Worm (Caenorhabditis elegans) whole organism, L1 larva: Measurements from ENCODE around the gene acbp-7.

Source experiments
- C16A3.4 ChIP-seq: fragments of 150-350 bp; optimal IDR thresholded peaks from 2 replicates; lab custom pipeline; 2014; ENCODE audit warnings: missing biosample characterization, missing genetic modification characterization
- C34B4.2 ChIP-seq: sonication (generic microtip); optimal IDR thresholded peaks from 2 replicates; lab custom pipeline; 2017; ENCODE audit warnings: mild to moderate bottlenecking, missing genetic modification characterization, missing compliant biosample characterization
- F16B12.6 ChIP-seq: fragments of 150-350 bp; optimal IDR thresholded peaks from 2 replicates; lab custom pipeline; 2014; ENCODE audit warnings: missing biosample characterization, missing genetic modification characterization
- Y116A8C.19 ChIP-seq: sonication (generic microtip); optimal IDR thresholded peaks from 2 replicates; lab custom pipeline; 2016; ENCODE audit warnings: missing compliant biosample characterization, missing genetic modification characterization, borderline replicate concordance
- aly-2 ChIP-seq: fragments of 150-350 bp; optimal IDR thresholded peaks from 2 replicates; lab custom pipeline; 2014; ENCODE audit warnings: missing biosample characterization, missing genetic modification characterization
- ama-1 ChIP-seq: fragments of 150-350 bp; optimal IDR thresholded peaks from 2 replicates; lab custom pipeline; 2014
- ceh-63 ChIP-seq: fragments of 200-800 bp; sonication (Bioruptor generic); optimal IDR thresholded peaks from 2 replicates; lab custom pipeline; 2018; ENCODE audit warnings: mild to moderate bottlenecking, missing genetic modification characterization, missing compliant biosample characterization
- ceh-90 ChIP-seq: sonication (generic microtip); optimal IDR thresholded peaks from 2 replicates; lab custom pipeline; 2016; ENCODE audit warnings: missing genetic modification characterization, missing compliant biosample characterization
- dpl-1 ChIP-seq, 3 experiments: fragments of 150-350 bp in 2 of 3; sonication (generic microtip) in 1 of 3; optimal IDR thresholded peaks; 2 replicates each; lab custom pipeline; 2014 to 2017; ENCODE audit warnings: missing biosample characterization in 3 of 3, missing genetic modification characterization in 3 of 3, missing genetic modification reagents in 3 of 3
- efl-1 ChIP-seq, 4 experiments: fragments of 150-350 bp; optimal IDR thresholded peaks in 3 of 4; peaks in 1 of 4; 1 replicate in 1 of 4; 2 replicates in 3 of 4; lab custom pipeline; 2014; ENCODE audit warnings: missing biosample characterization in 2 of 4, missing genetic modification characterization in 2 of 4, missing genetic modification reagents in 2 of 4
- elt-2 ChIP-seq: sonication (generic microtip); optimal IDR thresholded peaks from 2 replicates; lab custom pipeline; 2016; ENCODE audit warnings: missing genetic modification characterization, mild to moderate bottlenecking, inconsistent platforms, missing compliant biosample characterization, missing genetic modification reagents
- ets-5 ChIP-seq: fragments of 200-800 bp; sonication (Bioruptor generic); IDR thresholded peaks from 2 replicates; pipeline ENCODE4 v1.3.6; 2022; ENCODE audit warnings: missing genetic modification characterization, missing compliant biosample characterization
- fkh-10 ChIP-seq: sonication (generic microtip); optimal IDR thresholded peaks from 2 replicates; lab custom pipeline; 2017; ENCODE audit warnings: missing biosample characterization, missing genetic modification reagents, missing genetic modification characterization
- fkh-4 ChIP-seq: sonication (generic microtip); optimal IDR thresholded peaks from 2 replicates; lab custom pipeline; 2016; ENCODE audit warnings: missing compliant biosample characterization, missing genetic modification characterization, borderline replicate concordance
- fos-1 ChIP-seq: fragments of 150-350 bp; optimal IDR thresholded peaks from 2 replicates; lab custom pipeline; 2014; ENCODE audit warnings: missing biosample characterization, missing genetic modification characterization
- hlh-17 ChIP-seq: fragments of 200-800 bp; sonication (Bioruptor generic); optimal IDR thresholded peaks from 2 replicates; lab custom pipeline; 2018; ENCODE audit warnings: missing genetic modification characterization, mild to moderate bottlenecking, missing compliant biosample characterization, moderate library complexity, borderline replicate concordance
- hlh-4 ChIP-seq: sonication (generic microtip); optimal IDR thresholded peaks from 2 replicates; lab custom pipeline; 2016; ENCODE audit warnings: mild to moderate bottlenecking, missing genetic modification characterization, missing compliant biosample characterization
- hpl-2 ChIP-seq: fragments of 150-350 bp; optimal IDR thresholded peaks from 2 replicates; lab custom pipeline; 2014; ENCODE audit warnings: missing biosample characterization, missing genetic modification reagents, missing genetic modification characterization
- jun-1 ChIP-seq: fragments of 150-350 bp; optimal IDR thresholded peaks from 2 replicates; lab custom pipeline; 2014; ENCODE audit warnings: missing biosample characterization, missing genetic modification reagents, missing genetic modification characterization
- lin-14 ChIP-seq: fragments of 200-800 bp; sonication (Bioruptor generic); optimal IDR thresholded peaks from 2 replicates; lab custom pipeline; 2018; ENCODE audit warnings: mild to moderate bottlenecking, missing genetic modification characterization, moderate library complexity, missing compliant biosample characterization
- lin-35 ChIP-seq, 2 experiments: fragments of 150-350 bp; optimal IDR thresholded peaks; 2 replicates each; lab custom pipeline; 2014; ENCODE audit warnings: missing biosample characterization in 2 of 2, missing genetic modification characterization in 2 of 2, missing genetic modification reagents in 2 of 2
- lir-3 ChIP-seq: sonication (generic microtip); optimal IDR thresholded peaks from 2 replicates; lab custom pipeline; 2016; ENCODE audit warnings: mild to moderate bottlenecking, missing genetic modification characterization, moderate library complexity, missing compliant biosample characterization; ENCODE audit not compliant: poor library complexity
- lsy-2 ChIP-seq, 2 experiments: fragments of 150-350 bp; optimal IDR thresholded peaks; 2 replicates each; lab custom pipeline; 2014; ENCODE audit warnings: missing biosample characterization in 2 of 2, missing genetic modification characterization in 2 of 2
- mab-9 ChIP-seq: fragments of 200-800 bp; sonication (Bioruptor generic); IDR thresholded peaks from 2 replicates; pipeline ENCODE4 v1.3.6; 2022; ENCODE audit warnings: missing genetic modification reagents, missing genetic modification characterization, missing compliant biosample characterization
- mdl-1 ChIP-seq, 2 experiments: fragments of 150-350 bp; optimal IDR thresholded peaks; 2 replicates each; lab custom pipeline; 2014 to 2017; ENCODE audit warnings: missing biosample characterization in 2 of 2, missing genetic modification characterization in 2 of 2, inconsistent platforms in 1 of 2
- mep-1 ChIP-seq: fragments of 150-350 bp; optimal IDR thresholded peaks from 2 replicates; lab custom pipeline; 2014; ENCODE audit warnings: missing biosample characterization, missing genetic modification characterization
- nhr-11 ChIP-seq: fragments of 150-350 bp; optimal IDR thresholded peaks from 2 replicates; lab custom pipeline; 2014; ENCODE audit warnings: missing biosample characterization, missing genetic modification characterization
- nhr-12 ChIP-seq: sonication (generic microtip); optimal IDR thresholded peaks from 2 replicates; lab custom pipeline; 2017; ENCODE audit warnings: missing biosample characterization, missing genetic modification characterization
- nhr-20 ChIP-seq: sonication (generic microtip); optimal IDR thresholded peaks from 2 replicates; lab custom pipeline; 2016; ENCODE audit warnings: mild to moderate bottlenecking, missing genetic modification characterization, missing compliant biosample characterization
- nhr-237 ChIP-seq: fragments of 150-350 bp; optimal IDR thresholded peaks from 2 replicates; lab custom pipeline; 2014; ENCODE audit warnings: missing biosample characterization, missing genetic modification characterization
- nhr-28 ChIP-seq: fragments of 150-350 bp; optimal IDR thresholded peaks from 2 replicates; lab custom pipeline; 2014; ENCODE audit warnings: missing biosample characterization, missing genetic modification characterization
- nhr-47 ChIP-seq: sonication (generic microtip); optimal IDR thresholded peaks from 2 replicates; lab custom pipeline; 2016; ENCODE audit warnings: mild to moderate bottlenecking, missing genetic modification characterization, moderate library complexity, missing compliant biosample characterization
- nhr-71 ChIP-seq: sonication (generic microtip); optimal IDR thresholded peaks from 2 replicates; lab custom pipeline; 2016; ENCODE audit warnings: mild to moderate bottlenecking, missing genetic modification characterization, moderate library complexity, missing compliant biosample characterization
- nhr-77 ChIP-seq: fragments of 150-350 bp; optimal IDR thresholded peaks from 2 replicates; lab custom pipeline; 2014; ENCODE audit warnings: missing biosample characterization, missing genetic modification characterization
- nhr-90 ChIP-seq: sonication (generic microtip); optimal IDR thresholded peaks from 2 replicates; lab custom pipeline; 2016; ENCODE audit warnings: mild to moderate bottlenecking, missing genetic modification characterization, missing compliant biosample characterization; ENCODE audit not compliant: poor library complexity
- pax-3 ChIP-seq: fragments of 200-800 bp; sonication (Bioruptor generic); optimal IDR thresholded peaks from 2 replicates; lab custom pipeline; 2018; ENCODE audit warnings: mild to moderate bottlenecking, missing genetic modification characterization, moderate library complexity, missing compliant biosample characterization
- rnt-1 ChIP-seq: sonication (generic microtip); optimal IDR thresholded peaks from 2 replicates; lab custom pipeline; 2016; ENCODE audit warnings: mild to moderate bottlenecking, missing genetic modification characterization, moderate library complexity, missing compliant biosample characterization
- snpc-4 ChIP-seq: fragments of 150-350 bp; optimal IDR thresholded peaks from 2 replicates; lab custom pipeline; 2014; ENCODE audit warnings: missing biosample characterization, missing genetic modification characterization
- snu-23 ChIP-seq: sonication (generic microtip); optimal IDR thresholded peaks from 2 replicates; lab custom pipeline; 2016; ENCODE audit warnings: missing genetic modification characterization, missing compliant biosample characterization
- sox-4 ChIP-seq: sonication (generic microtip); optimal IDR thresholded peaks from 2 replicates; lab custom pipeline; 2016; ENCODE audit warnings: missing genetic modification characterization, missing compliant biosample characterization
- swsn-7 ChIP-seq: sonication (generic microtip); optimal IDR thresholded peaks from 2 replicates; lab custom pipeline; 2016; ENCODE audit warnings: missing genetic modification characterization, missing compliant biosample characterization
- tbx-2 ChIP-seq: sonication (generic microtip); optimal IDR thresholded peaks from 2 replicates; lab custom pipeline; 2016; ENCODE audit warnings: missing genetic modification characterization, missing compliant biosample characterization
- xbp-1 ChIP-seq: sonication (generic microtip); optimal IDR thresholded peaks from 2 replicates; lab custom pipeline; 2016; ENCODE audit warnings: missing genetic modification characterization, missing compliant biosample characterization
- zag-1 ChIP-seq: fragments of 150-350 bp; optimal IDR thresholded peaks from 2 replicates; lab custom pipeline; 2014; ENCODE audit warnings: missing biosample characterization, missing genetic modification characterization
- zip-4 ChIP-seq: fragments of 200-800 bp; sonication (Bioruptor generic); optimal IDR thresholded peaks from 2 replicates; lab custom pipeline; 2018; ENCODE audit warnings: mild to moderate bottlenecking, missing genetic modification characterization, moderate library complexity, missing compliant biosample characterization
- ztf-11 ChIP-seq, 2 experiments: sonication (generic microtip); optimal IDR thresholded peaks; 2 replicates each; lab custom pipeline; 2016 to 2017; ENCODE audit warnings: missing genetic modification characterization in 2 of 2, missing biosample characterization in 1 of 2, missing compliant biosample characterization in 1 of 2
- ztf-4 ChIP-seq: fragments of 150-350 bp; optimal IDR thresholded peaks from 2 replicates; lab custom pipeline; 2014; ENCODE audit warnings: missing biosample characterization, missing genetic modification characterization

acbp-7 gene

DNA sequence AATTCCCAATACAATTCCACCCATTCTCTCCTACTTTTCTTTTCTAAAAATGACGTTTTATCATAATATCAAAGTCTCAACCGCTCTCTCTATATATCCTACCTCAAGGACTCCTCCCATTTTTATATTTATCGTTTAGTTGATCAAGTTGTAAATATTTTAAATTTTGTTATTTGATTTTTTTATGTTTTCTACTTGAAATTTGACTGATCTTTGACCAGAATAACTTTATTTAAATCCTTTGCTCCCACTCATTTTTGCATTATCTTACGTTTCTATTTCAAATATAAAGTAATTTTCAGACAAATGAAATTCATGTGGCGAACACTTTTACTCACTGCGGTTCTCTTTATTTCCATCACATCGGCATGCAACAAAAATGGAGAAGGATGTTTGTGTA, at the start of gene acbp-7, which contains the start of gene F26A1.19:
TSS of gene acbp-7 (plus strand) at position 301 of the 400 bp plus-strand sequence.
TSS of gene F26A1.19 (plus strand) at position 303 of the 400 bp plus-strand sequence.
- TF ChIP-seq nhr-20 (tag; lab: Kevin White, UChicago) (no peak), zip-4 (GFP tag; lab: Kevin White, UChicago) (no peak), lin-35 (GFP tag; optimal IDR thresholded peaks at IDR 0.05; lab: Kevin White, UChicago) (no peak), mab-9 (GFP tag; lab: Robert Waterston, UW) (no peak), ztf-4 (tag; lab: Kevin White, UChicago) (no peak), ceh-63 (no peak)

DNA sequence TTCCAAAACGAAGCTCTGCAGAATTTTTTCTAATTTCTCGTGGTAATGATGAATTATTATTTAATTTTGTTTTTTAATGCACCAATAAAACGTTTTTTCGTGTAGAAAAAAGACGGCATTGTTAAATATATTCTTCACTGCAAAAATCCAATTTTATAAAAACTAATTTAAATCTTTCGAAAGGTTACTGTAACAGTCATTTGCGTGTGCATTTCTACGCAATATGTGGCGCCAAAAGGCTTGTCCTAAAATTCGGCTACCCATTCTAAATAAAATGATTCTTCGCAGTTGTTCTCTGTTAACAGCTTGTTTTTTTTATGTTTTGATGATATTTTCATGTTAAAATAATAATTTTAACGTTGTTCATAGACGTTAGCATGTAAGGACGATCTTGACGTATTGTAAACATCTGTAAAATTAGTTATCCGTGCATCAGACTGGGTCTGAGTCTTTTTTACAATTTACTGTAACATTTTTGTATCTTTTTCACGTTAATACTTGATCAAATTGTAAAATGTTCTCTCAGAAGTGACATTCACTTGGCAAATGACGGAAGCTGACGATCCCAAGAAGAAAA, 44.9 kb upstream of the acbp-7 start, which contains the start of gene mip-1:
TSS of gene mip-1 (plus strand) at position 527 of the 577 bp plus-strand sequence.
- TF ChIP-seq sox-4 (tag; lab: Kevin White, UChicago) (no peak), hlh-17 (GFP tag; lab: Kevin White, UChicago) (no peak)
- TF ChIP-seq, all 84 proteins: peak for 0

DNA sequence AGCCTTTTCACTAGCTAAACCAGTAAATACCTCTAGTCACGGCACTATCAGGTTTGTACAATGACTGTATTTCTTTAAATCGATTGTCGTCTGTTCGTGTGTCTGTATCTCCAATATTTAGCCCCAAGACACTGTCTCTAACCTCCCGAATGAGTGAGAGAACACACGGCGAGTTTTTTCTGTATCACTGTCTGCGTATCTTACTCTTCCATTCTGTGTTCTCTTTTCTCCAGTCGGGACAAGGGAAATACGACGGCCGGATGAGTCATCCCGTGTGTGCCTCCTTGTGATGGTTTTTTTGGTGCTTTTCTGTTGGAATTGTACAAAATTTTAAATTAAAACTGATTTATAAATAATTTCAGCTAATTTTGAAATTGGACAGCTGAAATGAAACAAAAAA, 41.5 kb upstream of the acbp-7 start:
- peak; percentile 4 to 69 for TF ChIP-seq mdl-1 (tag; optimal IDR thresholded peaks at IDR 0.05; lab: Kevin White, UChicago)
- TF ChIP-seq dpl-1 (GFP tag; optimal IDR thresholded peaks at IDR 0.05; lab: Kevin White, UChicago): peak; percentile 52 to 67 (median 61)
- no peak for TF ChIP-seq elt-2 (tag; lab: Kevin White, UChicago)
- peak; percentile 71 for TF ChIP-seq nhr-71 (tag; lab: Kevin White, UChicago)
- TF ChIP-seq fos-1 (tag; lab: Kevin White, UChicago): peak; percentile 99
- peak; percentile 85 for TF ChIP-seq mep-1
- no peak for TF ChIP-seq nhr-12 (tag; lab: Kevin White, UChicago)
- peak; percentile 78 to 80 for TF ChIP-seq efl-1 (optimal IDR thresholded peaks at IDR 0.05; lab: Kevin White, UChicago)
- peak; percentile 60 to 96 for TF ChIP-seq efl-1 (GFP tag; optimal IDR thresholded peaks at IDR 0.05 in 1 of 2; lab: Kevin White, UChicago)
- TF ChIP-seq ztf-11 (tag; optimal IDR thresholded peaks at IDR 0.05; lab: Kevin White, UChicago): no peak
- no peak for TF ChIP-seq pax-3 (tag; lab: Kevin White, UChicago)
- peak; percentile 44 for TF ChIP-seq rnt-1 (tag; lab: Kevin White, UChicago)
- TF ChIP-seq tbx-2 (tag; lab: Kevin White, UChicago): peak; percentile 56
- TF ChIP-seq C16A3.4 (tag; lab: Kevin White, UChicago): peak; percentile 62
- TF ChIP-seq swsn-7: peak; percentile 47
- no peak for TF ChIP-seq hlh-4
- TF ChIP-seq snu-23: peak; percentile 72
- peak; percentile 45 to 80 for TF ChIP-seq lsy-2 (tag; optimal IDR thresholded peaks at IDR 0.05; lab: Kevin White, UChicago)
- TF ChIP-seq fkh-10 (GFP tag; lab: Kevin White, UChicago): no peak
- TF ChIP-seq lin-35 (GFP tag; optimal IDR thresholded peaks at IDR 0.05; lab: Kevin White, UChicago): peak; percentile 53 to 79
- TF ChIP-seq ama-1 (lab: Kevin White, UChicago): no peak
- peak; percentile 58 for TF ChIP-seq snpc-4
- TF ChIP-seq lir-3 (tag; lab: Kevin White, UChicago): peak; percentile 22
- TF ChIP-seq nhr-28 (tag; lab: Kevin White, UChicago): no peak
- TF ChIP-seq nhr-77 (tag; lab: Kevin White, UChicago): peak; percentile 67
- TF ChIP-seq ceh-63: no peak
- peak; percentile 5 for TF ChIP-seq nhr-237 (tag; lab: Kevin White, UChicago)
- TF ChIP-seq nhr-47: peak; percentile 54
- TF ChIP-seq aly-2 (tag; lab: Kevin White, UChicago): peak; percentile 8
- TF ChIP-seq Y116A8C.19 (tag; lab: Kevin White, UChicago): no peak
- no peak for TF ChIP-seq nhr-11
- no peak for TF ChIP-seq fkh-4 (tag; lab: Kevin White, UChicago)
- no peak for TF ChIP-seq hpl-2
- TF ChIP-seq lin-14 (GFP tag; lab: Kevin White, UChicago): peak; percentile 93
- no peak for TF ChIP-seq ets-5 (GFP tag; lab: Robert Waterston, UW)
- no peak for TF ChIP-seq C34B4.2
- peak; percentile 63 for TF ChIP-seq nhr-20 (tag; lab: Kevin White, UChicago)
- no peak for TF ChIP-seq ceh-90 (tag; lab: Kevin White, UChicago)
- TF ChIP-seq nhr-90: peak; percentile 50
- no peak for TF ChIP-seq zag-1
- peak; percentile 57 for TF ChIP-seq F16B12.6 (tag; lab: Kevin White, UChicago)
- TF ChIP-seq jun-1: peak; percentile 96
- peak; percentile 46 for TF ChIP-seq xbp-1 (tag; lab: Kevin White, UChicago)
